Worm (Caenorhabditis elegans): ENCODE measurements around the gene ZK616.61.
A peak's percentile ranks its signal among the peaks of the same experiment; 100 is the strongest.

Gene ZK616.61

DNA sequence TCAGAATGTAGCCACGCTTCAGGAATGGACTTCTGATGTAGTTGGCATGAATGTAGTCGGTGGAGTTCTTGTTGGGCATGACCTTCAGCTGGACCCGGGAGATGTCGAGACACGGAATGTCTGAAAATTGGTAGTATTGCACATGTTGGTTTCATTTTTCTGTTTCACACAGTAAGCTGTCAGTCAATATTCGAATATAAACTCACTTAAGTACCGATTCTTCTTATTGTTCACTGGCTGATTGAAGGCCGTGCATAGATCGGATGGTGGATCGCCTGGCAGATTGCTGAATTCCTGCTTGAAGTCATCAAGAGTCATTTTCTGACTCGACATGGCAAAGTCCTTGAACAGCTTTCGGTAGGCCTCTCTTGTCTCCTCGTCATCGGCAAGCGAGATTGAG lies 3.7 kb downstream of the ZK616.61 start:
- TF ChIP-seq ceh-40 (GFP tag; IDR thresholded peaks at IDR 0.05) (no peak), lsl-1 (GFP tag; optimal IDR thresholded peaks at IDR 0.05) (no peak), athp-1 (tag; optimal IDR thresholded peaks at IDR 0.05) (no peak), F23B12.7 (tag; optimal IDR thresholded peaks at IDR 0.05; ENCODE audit: insufficient read depth) (no peak), ztf-25 (GFP tag; IDR thresholded peaks at IDR 0.05) (no peak), rcor-1 (GFP tag; IDR thresholded peaks at IDR 0.05) (no peak), sdz-38 (tag; optimal IDR thresholded peaks at IDR 0.05) (no peak), lin-54 (GFP tag; optimal IDR thresholded peaks at IDR 0.05) (no peak), cebp-2 (GFP tag; IDR thresholded peaks at IDR 0.05) (no peak), egl-18 (GFP tag; IDR thresholded peaks at IDR 0.05) (no peak), madf-8 (GFP tag; conservative IDR thresholded peaks at IDR 0.05) (no peak), fkh-3 (tag; optimal IDR thresholded peaks at IDR 0.05) (no peak), lin-26 (GFP tag; IDR thresholded peaks at IDR 0.05) (no peak), aptf-2 (GFP tag; conservative IDR thresholded peaks at IDR 0.05) (no peak), mcd-1 (GFP tag; IDR thresholded peaks at IDR 0.05) (no peak), K12H6.12 (tag; optimal IDR thresholded peaks at IDR 0.05) (no peak), F55B11.4 (tag; optimal IDR thresholded peaks at IDR 0.05; ENCODE audit: borderline replicate concordance, insufficient read depth) (no peak), Y53G8AR.9 (GFP tag; conservative IDR thresholded peaks at IDR 0.05) (no peak)

DNA sequence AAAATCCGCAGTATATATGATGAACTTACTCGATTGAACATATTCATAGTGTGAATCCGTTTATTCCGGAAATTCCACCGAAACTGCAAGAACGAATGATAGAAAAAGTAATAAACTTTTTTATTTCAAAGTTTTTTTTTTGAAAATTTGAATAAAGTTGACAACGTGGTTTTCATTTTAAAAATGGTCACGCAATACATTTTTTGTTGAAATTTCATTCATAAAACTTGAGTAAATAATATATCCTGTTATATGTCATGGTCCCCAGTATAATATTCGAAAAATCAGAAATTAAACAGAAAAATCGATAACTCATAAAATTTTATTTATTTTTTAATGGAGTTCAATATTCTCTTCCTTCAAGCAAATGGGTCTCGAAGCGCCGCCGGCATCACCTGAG lies 5.7 kb downstream of the ZK616.61 start, which contains the start of gene ZK616.65:
Gene ZK616.65 (minus strand): TSS at position 101 of the 400 bp plus-strand sequence.
- TF ChIP-seq lir-1 (GFP tag; conservative IDR thresholded peaks at IDR 0.05) (no peak), Y67H2A.10 (GFP tag; conservative IDR thresholded peaks at IDR 0.05) (no peak), Y79H2A.3 (GFP tag; conservative IDR thresholded peaks at IDR 0.05) (no peak), F33H1.4 (GFP tag; IDR thresholded peaks at IDR 0.05) (no peak), F23B12.7 (tag; optimal IDR thresholded peaks at IDR 0.05; ENCODE audit: insufficient read depth) (no peak), lin-54 (GFP tag; optimal IDR thresholded peaks at IDR 0.05) (no peak), ekl-4 (GFP tag; IDR thresholded peaks at IDR 0.05) (no peak), F57A8.1 (GFP tag; optimal IDR thresholded peaks at IDR 0.05) (no peak)

DNA sequence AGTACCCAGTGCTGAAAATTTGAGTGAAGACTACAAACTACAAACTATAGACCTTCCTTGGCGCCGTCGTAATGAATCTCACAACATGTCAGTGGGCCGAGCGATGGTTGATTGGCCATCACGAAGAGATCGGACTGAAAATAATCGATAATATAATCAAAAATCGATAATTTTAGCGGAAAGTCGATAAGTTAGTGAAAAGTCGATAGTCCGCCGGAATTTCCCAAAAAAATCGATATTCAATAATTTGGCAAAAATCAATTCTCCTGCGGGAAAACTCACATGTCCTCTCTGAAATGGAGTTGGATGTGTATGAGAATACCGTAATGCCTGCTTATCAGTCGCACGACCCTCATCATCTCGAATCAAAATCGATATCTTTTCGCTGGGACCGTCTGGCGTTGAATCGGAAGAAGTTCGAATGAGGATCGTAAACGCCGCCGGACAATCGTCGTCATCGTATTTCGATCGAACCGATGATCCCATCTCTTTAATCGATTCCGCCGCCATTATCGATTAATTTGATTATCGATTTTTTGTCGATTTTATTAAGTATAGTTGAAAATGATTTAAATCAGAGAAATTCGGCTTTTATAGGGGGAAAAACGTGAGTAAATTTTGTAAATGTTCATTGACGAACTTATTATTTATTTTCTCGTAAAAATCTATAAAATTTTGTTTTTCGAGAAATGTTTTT lies 6.3 kb downstream of the ZK616.61 start, which contains the start of gene ZK616.8:
Gene ZK616.8 (minus strand): TSS at position 553 of the 697 bp plus-strand sequence.
- TF ChIP-seq hlh-12 (tag; optimal IDR thresholded peaks at IDR 0.05) (no peak), ztf-26 (tag; optimal IDR thresholded peaks at IDR 0.05) (no peak), F23B12.7 (tag; optimal IDR thresholded peaks at IDR 0.05; ENCODE audit: insufficient read depth) (no peak), pbrm-1 (GFP tag; IDR thresholded peaks at IDR 0.05) (no peak), ccch-3 (GFP tag; optimal IDR thresholded peaks at IDR 0.05) (no peak), madf-8 (GFP tag; conservative IDR thresholded peaks at IDR 0.05) (no peak), madf-10 (tag; optimal IDR thresholded peaks at IDR 0.05) (no peak), repo-1 (tag; optimal IDR thresholded peaks at IDR 0.05) (no peak), mcd-1 (GFP tag; IDR thresholded peaks at IDR 0.05) (no peak), lin-35 (GFP tag; optimal IDR thresholded peaks at IDR 0.05) (no peak), T07F8.4 (tag; optimal IDR thresholded peaks at IDR 0.05) (no peak), snpc-4 (GFP tag; optimal IDR thresholded peaks at IDR 0.05) (no peak), snpc-4 (tag; optimal IDR thresholded peaks at IDR 0.05) (no peak), athp-1 (tag; optimal IDR thresholded peaks at IDR 0.05) (no peak)

DNA sequence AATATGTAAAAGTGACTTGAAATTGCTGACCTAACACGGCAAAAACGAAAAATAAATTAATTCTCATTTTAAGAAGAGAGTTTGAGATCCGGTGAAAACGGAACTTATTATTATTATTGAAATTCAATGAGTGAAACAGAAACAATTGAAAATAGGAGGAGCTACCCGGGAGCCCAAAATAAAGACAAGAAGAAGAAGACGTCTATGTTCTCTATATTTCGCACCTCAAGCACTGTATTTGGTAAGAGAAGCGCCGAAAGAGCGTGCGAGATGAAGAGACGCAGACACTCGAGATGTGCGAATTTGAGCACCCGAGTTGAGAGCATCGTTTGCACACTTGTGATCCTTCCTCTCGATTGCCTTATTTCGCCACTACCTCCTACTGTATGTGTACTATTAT lies 10.3 kb downstream of the ZK616.61 start, which contains the start of gene spp-7:
Gene spp-7 (minus strand): TSS at position 101 of the 400 bp plus-strand sequence.
- no peak for TF ChIP-seq egl-44 (GFP tag; IDR thresholded peaks at IDR 0.05)
- TF ChIP-seq Y67H2A.10 (GFP tag; conservative IDR thresholded peaks at IDR 0.05), result no peak
- peak; percentile 64 for TF ChIP-seq hmg-1.2 (GFP tag; IDR thresholded peaks at IDR 0.05)
- TF ChIP-seq mxl-1 (tag; optimal IDR thresholded peaks at IDR 0.05), result no peak
